Worm (Caenorhabditis elegans) whole organism, L4/young adult: Measurements from ENCODE around the gene dss-1.

Source experiments
- W03F9.2 ChIP-seq: fragments of 150-350 bp; optimal IDR thresholded peaks from 2 replicates; lab custom pipeline; 2014; ENCODE audit warnings: missing biosample characterization, missing genetic modification characterization
- dao-5 ChIP-seq: sonication (generic microtip); optimal IDR thresholded peaks from 2 replicates; lab custom pipeline; 2016; ENCODE audit warnings: missing genotype, missing genetic modification characterization, moderate library complexity, missing compliant biosample characterization
- him-1 ChIP-seq: sonication (generic microtip); optimal IDR thresholded peaks from 2 replicates; lab custom pipeline; 2016; ENCODE audit warnings: missing genotype, missing genetic modification reagents, missing genetic modification characterization, missing compliant biosample characterization

DNA sequence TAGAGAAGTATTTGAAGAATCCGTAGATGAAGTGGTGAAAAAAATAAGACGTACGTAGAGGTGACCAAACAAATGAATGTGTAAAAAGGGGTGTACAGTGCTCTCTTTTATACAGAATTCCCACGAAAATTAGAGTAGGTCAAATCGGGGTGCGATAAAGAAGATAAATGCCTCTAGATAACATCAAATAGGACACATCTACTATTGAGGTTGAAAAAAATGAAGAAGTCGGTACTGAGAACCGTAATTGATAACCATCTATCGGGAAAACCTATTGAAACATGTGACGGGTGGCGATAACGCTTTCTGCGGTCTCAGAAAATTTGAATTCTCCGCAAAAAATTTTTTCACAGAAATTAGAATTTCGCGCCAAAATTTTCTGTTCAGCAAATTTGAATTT lies 42.6 kb upstream of the dss-1 start, which contains the start of gene fbxa-61:
- TF ChIP-seq dao-5 (tag; lab: Kevin White, UChicago) (no peak), him-1 (tag; lab: Kevin White, UChicago) (no peak), W03F9.2 (tag; lab: Kevin White, UChicago) (no peak)
